Worm (Caenorhabditis elegans): ENCODE data around the gene nstp-5.

Gene nstp-5

ce11 chrIV:12879557-12879956, 24.2 kb downstream of the nstp-5 start, which contains the start of gene ZK896.5:
Gene ZK896.5 (minus strand): TSS chrIV:12879645.
- TF ChIP-seq W03F9.2 (tag; optimal IDR thresholded peaks at IDR 0.05) (no peak), dao-5 (tag; optimal IDR thresholded peaks at IDR 0.05) (no peak), him-1 (tag; optimal IDR thresholded peaks at IDR 0.05) (no peak)

- no peak for TF ChIP-seq dao-5 (tag; optimal IDR thresholded peaks at IDR 0.05)
- no peak for TF ChIP-seq him-1 (tag; optimal IDR thresholded peaks at IDR 0.05)
- no peak for TF ChIP-seq W03F9.2 (tag; optimal IDR thresholded peaks at IDR 0.05)
Observed at ce11 chrIV:12883190-12883589, 27.8 kb downstream of the nstp-5 start, which contains the start of gene ZK896.4. Gene ZK896.4 (minus strand): TSS chrIV:12883290.

- TF ChIP-seq him-1 (tag; optimal IDR thresholded peaks at IDR 0.05), result no peak
- no peak for TF ChIP-seq W03F9.2 (tag; optimal IDR thresholded peaks at IDR 0.05)
- TF ChIP-seq dao-5 (tag; optimal IDR thresholded peaks at IDR 0.05), result no peak
Observed at ce11 chrIV:12886012-12886411, 30.7 kb downstream of the nstp-5 start.

ce11 chrIV:12890445-12890844, 35.1 kb downstream of the nstp-5 start, which contains the start of gene K08D8.6:
Gene K08D8.6 (minus strand): TSS chrIV:12890508.
- no peak for TF ChIP-seq him-1 (tag; optimal IDR thresholded peaks at IDR 0.05)
- no peak for TF ChIP-seq W03F9.2 (tag; optimal IDR thresholded peaks at IDR 0.05)
- no peak for TF ChIP-seq dao-5 (tag; optimal IDR thresholded peaks at IDR 0.05)

ce11 chrIV:12891080-12891479, 35.7 kb downstream of the nstp-5 start:
- TF ChIP-seq him-1 (tag; optimal IDR thresholded peaks at IDR 0.05) (no peak), dao-5 (tag; optimal IDR thresholded peaks at IDR 0.05) (no peak), W03F9.2 (tag; optimal IDR thresholded peaks at IDR 0.05) (no peak)

ce11 chrIV:12892194-12892593, 36.8 kb downstream of the nstp-5 start, which contains the start of gene K08D8.1:
Gene K08D8.1 (plus strand): TSS chrIV:12892494.
- no peak for TF ChIP-seq W03F9.2 (tag; optimal IDR thresholded peaks at IDR 0.05)

- TF ChIP-seq W03F9.2 (tag; optimal IDR thresholded peaks at IDR 0.05), result no peak
- no peak for TF ChIP-seq dao-5 (tag; optimal IDR thresholded peaks at IDR 0.05)
- TF ChIP-seq him-1 (tag; optimal IDR thresholded peaks at IDR 0.05), result no peak
Observed at ce11 chrIV:12893166-12893565, 37.8 kb downstream of the nstp-5 start, which contains the start of gene K08D8.12. Gene K08D8.12 (plus strand): TSS chrIV:12893466.

- TF ChIP-seq dao-5 (tag; optimal IDR thresholded peaks at IDR 0.05) (no peak), W03F9.2 (tag; optimal IDR thresholded peaks at IDR 0.05) (no peak), him-1 (tag; optimal IDR thresholded peaks at IDR 0.05) (no peak)
Observed at ce11 chrIV:12894996-12895395, 39.6 kb downstream of the nstp-5 start, which contains the start of gene K08D8.11. Gene K08D8.11 (plus strand): TSS chrIV:12895296.

- TF ChIP-seq him-1 (tag; optimal IDR thresholded peaks at IDR 0.05) (no peak), W03F9.2 (tag; optimal IDR thresholded peaks at IDR 0.05) (no peak), dao-5 (tag; optimal IDR thresholded peaks at IDR 0.05) (no peak)
Observed at ce11 chrIV:12896371-12896882, 41.1 kb downstream of the nstp-5 start, which contains the start of gene K08D8.7. Gene K08D8.7 (plus strand): TSS chrIV:12896832.

- no peak for TF ChIP-seq W03F9.2 (tag; optimal IDR thresholded peaks at IDR 0.05)
- TF ChIP-seq dao-5 (tag; optimal IDR thresholded peaks at IDR 0.05), result no peak
- no peak for TF ChIP-seq him-1 (tag; optimal IDR thresholded peaks at IDR 0.05)
Observed at ce11 chrIV:12897146-12897545, 41.8 kb downstream of the nstp-5 start.

ce11 chrIV:12898823-12899222, 43.5 kb downstream of the nstp-5 start:
- no peak for TF ChIP-seq dao-5 (tag; optimal IDR thresholded peaks at IDR 0.05)
- no peak for TF ChIP-seq W03F9.2 (tag; optimal IDR thresholded peaks at IDR 0.05)
- TF ChIP-seq him-1 (tag; optimal IDR thresholded peaks at IDR 0.05), result no peak

- TF ChIP-seq W03F9.2 (tag; optimal IDR thresholded peaks at IDR 0.05) (no peak), dao-5 (tag; optimal IDR thresholded peaks at IDR 0.05) (no peak), him-1 (tag; optimal IDR thresholded peaks at IDR 0.05) (no peak)
Observed at ce11 chrIV:12899392-12899791, 44.0 kb downstream of the nstp-5 start, which contains the start of gene K08D8.9. Gene K08D8.9 (plus strand): TSS chrIV:12899692.

ce11 chrIV:12900267-12900666, 44.9 kb downstream of the nstp-5 start, which contains the start of gene K08D8.10:
Gene K08D8.10 (plus strand): TSS chrIV:12900567.
- TF ChIP-seq dao-5 (tag; optimal IDR thresholded peaks at IDR 0.05), result no peak
- TF ChIP-seq W03F9.2 (tag; optimal IDR thresholded peaks at IDR 0.05), result no peak
- TF ChIP-seq him-1 (tag; optimal IDR thresholded peaks at IDR 0.05), result no peak

ce11 chrIV:12901602-12902001, 46.3 kb downstream of the nstp-5 start:
- TF ChIP-seq dao-5 (tag; optimal IDR thresholded peaks at IDR 0.05) (no peak), W03F9.2 (tag; optimal IDR thresholded peaks at IDR 0.05) (no peak), him-1 (tag; optimal IDR thresholded peaks at IDR 0.05) (no peak)
